Fruit fly (Drosophila melanogaster) whole organism, embryonic: Measurements from ENCODE around the gene eIF3h.

Source experiments
- Aef1 ChIP-seq: fragments of 200-800 bp; sonication (Bioruptor generic); IDR thresholded peaks from 3 replicates; pipeline ENCODE4 v1.3.6; 2022; ENCODE audit warnings: missing biosample characterization, missing genetic modification characterization
- Awh ChIP-seq: fragments of 200-800 bp; sonication (Bioruptor generic); IDR thresholded peaks from 2 replicates; pipeline ENCODE4, ENCODE4 v1.3.6; 2022; ENCODE audit warnings: missing biosample characterization, missing genetic modification characterization
- CG10274 ChIP-seq: fragments of 200-800 bp; sonication (Bioruptor generic); optimal IDR thresholded peaks from 3 replicates; lab custom pipeline; 2017; ENCODE audit warnings: missing biosample characterization, mild to moderate bottlenecking, missing genetic modification characterization
- CG10366 ChIP-seq: fragments of 200-800 bp; sonication (Bioruptor generic); IDR thresholded peaks from 2 replicates; pipeline ENCODE4 v1.3.6; 2022; ENCODE audit warnings: missing biosample characterization, missing genetic modification characterization
- CG10959 ChIP-seq: fragments of 200-800 bp; sonication (Bioruptor generic); IDR thresholded peaks from 2 replicates; pipeline ENCODE4 v1.3.6; 2022; ENCODE audit warnings: missing biosample characterization, missing genetic modification characterization
- CG12744 ChIP-seq: fragments of 200-800 bp; sonication (Bioruptor generic); optimal IDR thresholded peaks from 2 replicates; lab custom pipeline; 2016; ENCODE audit warnings: missing biosample characterization, missing genetic modification characterization
- CG15269 ChIP-seq: fragments of 200-800 bp; sonication (Bioruptor generic); optimal IDR thresholded peaks from 2 replicates; lab custom pipeline; 2018; ENCODE audit warnings: missing biosample characterization, mild to moderate bottlenecking, missing genetic modification characterization, moderate library complexity
- CG15601 ChIP-seq: fragments of 200-800 bp; sonication (Bioruptor generic); optimal IDR thresholded peaks from 3 replicates; lab custom pipeline; 2019; ENCODE audit warnings: missing biosample characterization, mild to moderate bottlenecking, missing genetic modification characterization, moderate library complexity
- CG1602 ChIP-seq: fragments of 200-800 bp; sonication (Bioruptor generic); optimal IDR thresholded peaks from 3 replicates; lab custom pipeline; 2016; ENCODE audit warnings: missing biosample characterization, missing genetic modification characterization
- CG17829 ChIP-seq: fragments of 200-800 bp; optimal IDR thresholded peaks from 2 replicates; lab custom pipeline; 2019; ENCODE audit warnings: missing biosample characterization, mild to moderate bottlenecking, missing genetic modification characterization, moderate library complexity
- CG18476 ChIP-seq: fragments of 200-800 bp; sonication (Bioruptor generic); optimal IDR thresholded peaks from 2 replicates; lab custom pipeline; 2016; ENCODE audit warnings: missing biosample characterization, mild to moderate bottlenecking, missing genetic modification characterization
- CG31224 ChIP-seq: fragments of 200-800 bp; sonication (Bioruptor generic); IDR thresholded peaks from 2 replicates; pipeline ENCODE4 v1.3.6; 2022; ENCODE audit warnings: missing biosample characterization, missing genetic modification characterization
- CG3838 ChIP-seq: fragments of 200-800 bp; sonication (Bioruptor generic); optimal IDR thresholded peaks from 3 replicates; lab custom pipeline; 2016; ENCODE audit warnings: missing biosample characterization, missing genetic modification characterization
- CG4730 ChIP-seq: fragments of 200-800 bp; sonication (Bioruptor generic); IDR thresholded peaks from 2 replicates; pipeline ENCODE4 v1.3.6; 2022; ENCODE audit warnings: missing biosample characterization, missing genetic modification characterization
- CG5180 ChIP-seq: fragments of 200-800 bp; sonication (Bioruptor generic); optimal IDR thresholded peaks from 3 replicates; lab custom pipeline; 2017; ENCODE audit warnings: missing biosample characterization, missing genetic modification characterization, mild to moderate bottlenecking, moderate library complexity, missing genetic modification reagents
- CG5245 ChIP-seq: fragments of 200-800 bp; sonication (Bioruptor generic); optimal IDR thresholded peaks from 3 replicates; lab custom pipeline; 2016; ENCODE audit warnings: missing biosample characterization, missing genetic modification characterization
- CG6813 ChIP-seq: fragments of 200-800 bp; sonication (Bioruptor generic); optimal IDR thresholded peaks from 2 replicates; lab custom pipeline; 2017; ENCODE audit warnings: missing biosample characterization, missing genetic modification characterization, mild to moderate bottlenecking, moderate library complexity, missing genetic modification reagents
- CG8359 ChIP-seq: fragments of 200-800 bp; sonication (Bioruptor generic); optimal IDR thresholded peaks from 2 replicates; lab custom pipeline; 2017; ENCODE audit warnings: missing biosample characterization, mild to moderate bottlenecking, missing genetic modification characterization, borderline replicate concordance
- CG8924 ChIP-seq: fragments of 200-800 bp; optimal IDR thresholded peaks from 3 replicates; lab custom pipeline; 2019; ENCODE audit warnings: missing biosample characterization, mild to moderate bottlenecking, missing genetic modification characterization, moderate library complexity
- CG9797 ChIP-seq: fragments of 200-800 bp; sonication (Bioruptor generic); optimal IDR thresholded peaks from 3 replicates; lab custom pipeline; 2018; ENCODE audit warnings: missing biosample characterization, mild to moderate bottlenecking, missing genetic modification characterization
- Hmx ChIP-seq: fragments of 200-800 bp; sonication (Bioruptor generic); optimal IDR thresholded peaks from 2 replicates; lab custom pipeline; 2016; ENCODE audit warnings: missing biosample characterization, missing genetic modification characterization
- MBD-R2 ChIP-seq: fragments of 200-800 bp; sonication (Bioruptor generic); IDR thresholded peaks from 2 replicates; pipeline ENCODE4 v1.3.6; 2022; ENCODE audit warnings: missing biosample characterization, missing genetic modification characterization
- NK7.1 ChIP-seq: fragments of 200-800 bp; sonication (Bioruptor generic); optimal IDR thresholded peaks from 3 replicates; lab custom pipeline; 2016; ENCODE audit warnings: missing biosample characterization, missing genetic modification characterization
- PHDP ChIP-seq: fragments of 200-800 bp; sonication (Bioruptor generic); optimal IDR thresholded peaks from 3 replicates; lab custom pipeline; 2018; ENCODE audit warnings: missing biosample characterization, mild to moderate bottlenecking, missing genetic modification characterization, moderate library complexity
- YL-1 ChIP-seq: fragments of 200-800 bp; sonication (Bioruptor generic); optimal IDR thresholded peaks from 3 replicates; lab custom pipeline; 2017; ENCODE audit warnings: missing biosample characterization, mild to moderate bottlenecking, missing genetic modification characterization
- ab ChIP-seq: fragments of 200-800 bp; sonication (Bioruptor generic); optimal IDR thresholded peaks from 2 replicates; lab custom pipeline; 2016; ENCODE audit warnings: missing biosample characterization, missing genetic modification characterization
- bcd ChIP-seq: fragments of 200-800 bp; sonication (Bioruptor generic); optimal IDR thresholded peaks from 2 replicates; lab custom pipeline; 2017; ENCODE audit warnings: missing biosample characterization, mild to moderate bottlenecking, missing genetic modification characterization
- cad ChIP-seq: fragments of >200 bp; optimal IDR thresholded peaks from 2 replicates; lab custom pipeline; 2017; ENCODE audit warnings: missing biosample characterization, missing genetic modification characterization
- cwo ChIP-seq: fragments of 200-800 bp; sonication (Bioruptor generic); optimal IDR thresholded peaks from 3 replicates; lab custom pipeline; 2017; ENCODE audit warnings: missing biosample characterization, missing genetic modification characterization, mild to moderate bottlenecking, moderate library complexity, missing genetic modification reagents
- emc ChIP-seq: fragments of 200-800 bp; sonication (Bioruptor generic); optimal IDR thresholded peaks from 2 replicates; lab custom pipeline; 2016; ENCODE audit warnings: missing biosample characterization, missing genetic modification characterization
- esg ChIP-seq: fragments of 200-800 bp; sonication (Bioruptor generic); conservative IDR thresholded peaks from 2 replicates; pipeline ENCODE4 v1.3.6; 2022; ENCODE audit warnings: missing biosample characterization, missing genetic modification characterization
- fd102C ChIP-seq: fragments of 200-800 bp; sonication (Bioruptor generic); optimal IDR thresholded peaks from 2 replicates; lab custom pipeline; 2018; ENCODE audit warnings: missing biosample characterization, mild to moderate bottlenecking, missing genetic modification characterization, moderate library complexity
- insv ChIP-seq, 2 experiments: fragments of 200-800 bp; sonication (Bioruptor generic); optimal IDR thresholded peaks; 3 replicates each; lab custom pipeline; 2016 to 2018; ENCODE audit warnings: missing biosample characterization in 2 of 2, missing genetic modification characterization in 2 of 2
- kni ChIP-seq: fragments of 200-800 bp; sonication (Bioruptor generic); optimal IDR thresholded peaks from 3 replicates; lab custom pipeline; 2017; ENCODE audit warnings: mild to moderate bottlenecking, missing biosample characterization, missing genetic modification reagents, missing genetic modification characterization
- lmd ChIP-seq: fragments of 200-800 bp; sonication (Bioruptor generic); IDR thresholded peaks from 2 replicates; pipeline ENCODE4 v1.3.6; 2022; ENCODE audit warnings: missing biosample characterization, missing genetic modification characterization
- maf-S ChIP-seq: fragments of 200-800 bp; sonication (Bioruptor generic); optimal IDR thresholded peaks from 2 replicates; lab custom pipeline; 2016; ENCODE audit warnings: missing biosample characterization, missing genetic modification characterization
- oc ChIP-seq: fragments of 200-800 bp; sonication (Bioruptor generic); optimal IDR thresholded peaks from 2 replicates; lab custom pipeline; 2018; ENCODE audit warnings: missing biosample characterization, mild to moderate bottlenecking, missing genetic modification characterization, moderate library complexity
- pnt ChIP-seq: fragments of 200-800 bp; sonication (Bioruptor generic); optimal IDR thresholded peaks from 3 replicates; lab custom pipeline; 2016; ENCODE audit warnings: missing biosample characterization, missing genetic modification characterization
- prd ChIP-seq, 3 experiments: fragments of >200 bp in 2 of 3; fragments of 200-800 bp in 1 of 3; sonication (Bioruptor generic) in 1 of 3; optimal IDR thresholded peaks in 2 of 3; IDR thresholded peaks in 1 of 3; 2 replicates in 2 of 3; 3 replicates in 1 of 3; pipeline versions ENCODE4 v1.3.6 to Lab custom; 2017 to 2022; ENCODE audit warnings: missing biosample characterization in 1 of 3, missing genetic modification characterization in 1 of 3
- rib ChIP-seq: fragments of 200-800 bp; sonication (Bioruptor generic); IDR thresholded peaks from 2 replicates; pipeline ENCODE4 v1.3.6; 2022; ENCODE audit warnings: missing biosample characterization, missing genetic modification characterization
- sc ChIP-seq, 3 experiments: fragments of >200 bp in 2 of 3; fragments of 200-800 bp in 1 of 3; sonication (Bioruptor generic) in 1 of 3; optimal IDR thresholded peaks; 2 replicates in 2 of 3; 3 replicates in 1 of 3; lab custom pipeline; 2017; ENCODE audit warnings: mild to moderate bottlenecking in 1 of 3, missing biosample characterization in 1 of 3, missing genetic modification characterization in 1 of 3, missing genetic modification reagents in 1 of 3
- sd ChIP-seq: fragments of 200-800 bp; sonication (Bioruptor generic); optimal IDR thresholded peaks from 3 replicates; lab custom pipeline; 2018; ENCODE audit warnings: missing biosample characterization, mild to moderate bottlenecking, missing genetic modification characterization, moderate library complexity
- sima ChIP-seq: fragments of 200-800 bp; sonication (Bioruptor generic); optimal IDR thresholded peaks from 2 replicates; lab custom pipeline; 2016; ENCODE audit warnings: missing biosample characterization, missing genetic modification characterization
- tgo ChIP-seq: fragments of 200-800 bp; sonication (Bioruptor generic); IDR thresholded peaks from 3 replicates; pipeline ENCODE4 v1.3.6; 2022; ENCODE audit warnings: missing biosample characterization, missing genetic modification characterization
- tio ChIP-seq: fragments of 200-800 bp; sonication (Bioruptor generic); optimal IDR thresholded peaks from 2 replicates; lab custom pipeline; 2017; ENCODE audit warnings: missing biosample characterization, missing genetic modification characterization, inconsistent platforms
- tna ChIP-seq: fragments of 200-800 bp; sonication (Bioruptor generic); IDR thresholded peaks from 2 replicates; pipeline ENCODE4 v1.3.6; 2022; ENCODE audit warnings: missing biosample characterization, missing genetic modification characterization; ENCODE audit not compliant: partially characterized antibody
- toy ChIP-seq: fragments of 200-800 bp; sonication (Bioruptor generic); IDR thresholded peaks from 2 replicates; pipeline ENCODE4 v1.3.6; 2022; ENCODE audit warnings: missing biosample characterization, missing genetic modification characterization
- unc-4 ChIP-seq: fragments of 200-800 bp; sonication (Bioruptor generic); IDR thresholded peaks from 2 replicates; pipeline ENCODE4 v1.3.6; 2022; ENCODE audit warnings: missing biosample characterization, missing genetic modification characterization; ENCODE audit not compliant: partially characterized antibody
- yki ChIP-seq: fragments of >200 bp; optimal IDR thresholded peaks from 3 replicates; lab custom pipeline; 2018

Gene eIF3h

dm6 chr2L:5059645-5060254, 6.9 kb upstream of the eIF3h start, which contains the start of gene Rpn11 (continued):
- no peak for TF ChIP-seq tna
- TF ChIP-seq tio (GFP tag; lab: Kevin White, UChicago) = peak; percentile 45
- TF ChIP-seq kni = no peak
- TF ChIP-seq fd102C (GFP tag; lab: Kevin White, UChicago) = no peak
- TF ChIP-seq bcd (GFP tag; lab: Kevin White, UChicago) = peak; percentile 64
- TF ChIP-seq pnt = no peak
- TF ChIP-seq CG10274 (GFP tag; lab: Kevin White, UChicago) = no peak
- TF ChIP-seq lmd (GFP tag; lab: Robert Waterston, UW) = no peak; the same call in 1 of the 2 replicates
- no peak for TF ChIP-seq yki (lab: Kevin White, UChicago)
- TF ChIP-seq CG9797 = no peak
- TF ChIP-seq CG6813 = no peak
- TF ChIP-seq CG10366 = no peak; the same call in 1 of the 2 replicates
- TF ChIP-seq CG15269 (tag; lab: Kevin White, UChicago) = peak; percentile 69
- 0 out of 2 replicates have a peak, but pooled peaks have one; percentile 9 for TF ChIP-seq CG31224 (GFP tag; lab: Robert Waterston, UW)
- peak; percentile 8 for TF ChIP-seq CG8359 (GFP tag; lab: Kevin White, UChicago)
- TF ChIP-seq sc (optimal IDR thresholded peaks at IDR 0.05; lab: Kevin White, UChicago) = no peak
- TF ChIP-seq sc (GFP tag; optimal IDR thresholded peaks at IDR 0.05; lab: Kevin White, UChicago) = peak; percentile 24
- peak; percentile 23 for TF ChIP-seq Hmx (GFP tag; lab: Kevin White, UChicago)
- no peak for TF ChIP-seq CG4730 (GFP tag; lab: Robert Waterston, UW)
- no peak for TF ChIP-seq CG3838 (GFP tag; lab: Kevin White, UChicago)
- no peak for TF ChIP-seq insv (GFP tag; optimal IDR thresholded peaks at IDR 0.05; lab: Kevin White, UChicago)
- no peak for TF ChIP-seq NK7.1 (GFP tag; lab: Kevin White, UChicago)
- TF ChIP-seq Awh (GFP tag; lab: Robert Waterston, UW) = no peak
- TF ChIP-seq esg (GFP tag; lab: Robert Waterston, UW) = peak; percentile 39
- no peak for TF ChIP-seq CG5180
- no peak for TF ChIP-seq oc (tag; lab: Kevin White, UChicago)
- TF ChIP-seq cad (GFP tag; lab: Kevin White, UChicago) = no peak
- TF ChIP-seq CG12744 (GFP tag; lab: Kevin White, UChicago) = peak; percentile 35
- 0 out of 3 replicates have a peak, but pooled peaks have one; percentile 17 for TF ChIP-seq Aef1 (GFP tag; lab: Robert Waterston, UW)
- TF ChIP-seq CG17829 (tag; lab: Kevin White, UChicago) = peak; percentile 72
- TF ChIP-seq toy (GFP tag; lab: Robert Waterston, UW) = no peak
- TF ChIP-seq sima = no peak
- TF ChIP-seq unc-4 = peak; percentile 38; the same call in 1 of the 2 replicates
- peak; percentile 56 for TF ChIP-seq CG15601 (tag; lab: Kevin White, UChicago)
- peak; percentile 67 for TF ChIP-seq CG1602
- TF ChIP-seq tgo (GFP tag; lab: Robert Waterston, UW) = no peak; the same call in 2 of the 3 replicates
- peak; percentile 73 for TF ChIP-seq MBD-R2 (GFP tag; lab: Robert Waterston, UW)
- TF ChIP-seq sd (tag; lab: Kevin White, UChicago) = peak; percentile 41
- peak; percentile 63 for TF ChIP-seq YL-1
- no peak for TF ChIP-seq emc (GFP tag; lab: Kevin White, UChicago)
- TF ChIP-seq ab = no peak
- TF ChIP-seq prd (optimal IDR thresholded peaks at IDR 0.05; lab: Kevin White, UChicago) = no peak
- peak; percentile 50 for TF ChIP-seq prd (GFP tag; IDR thresholded peaks at IDR 0.05; lab: Robert Waterston, UW)
- peak; percentile 24 for TF ChIP-seq CG5245 (GFP tag; lab: Kevin White, UChicago)
- no peak for TF ChIP-seq CG10959
- peak; percentile 27 for TF ChIP-seq cwo (GFP tag; lab: Kevin White, UChicago)
- peak; percentile 44 for TF ChIP-seq PHDP (tag; lab: Kevin White, UChicago)
- TF ChIP-seq CG8924 = peak; percentile 77
- no peak for TF ChIP-seq rib (GFP tag; lab: Robert Waterston, UW)
- peak; percentile 37 for TF ChIP-seq CG18476 (GFP tag; lab: Kevin White, UChicago)
- TF ChIP-seq maf-S (GFP tag; lab: Kevin White, UChicago) = peak; percentile 25
